Worm (Caenorhabditis elegans) whole organism, L2 larva: ENCODE measurements around the gene C07D10.6.
A peak's percentile ranks its signal among the peaks of the same experiment; 100 is the strongest.

Source experiments
- F13H6.1 ChIP-seq: sonication (generic microtip); optimal IDR thresholded peaks from 2 replicates; lab custom pipeline; 2016; ENCODE audit warnings: missing genetic modification characterization, missing compliant biosample characterization
- R02D3.7 ChIP-seq: fragments of 150-350 bp; optimal IDR thresholded peaks from 2 replicates; lab custom pipeline; 2014; ENCODE audit warnings: missing biosample characterization, missing genetic modification characterization
- Y55F3AM.14 ChIP-seq: fragments of 200-800 bp; sonication (Bioruptor generic); optimal IDR thresholded peaks from 2 replicates; lab custom pipeline; 2018; ENCODE audit warnings: mild to moderate bottlenecking, missing genetic modification characterization, missing compliant biosample characterization
- ZK546.5 ChIP-seq: sonication (generic microtip); optimal IDR thresholded peaks from 2 replicates; lab custom pipeline; 2017; ENCODE audit warnings: missing biosample characterization, missing genetic modification characterization
- alr-1 ChIP-seq: fragments of 150-350 bp; optimal IDR thresholded peaks from 2 replicates; lab custom pipeline; 2014; ENCODE audit warnings: missing biosample characterization, missing genetic modification characterization
- ama-1 ChIP-seq: fragments of 150-350 bp; optimal IDR thresholded peaks from 2 replicates; lab custom pipeline; 2018; ENCODE audit warnings: inconsistent platforms
- blmp-1 ChIP-seq: sonication (generic microtip); optimal IDR thresholded peaks from 2 replicates; lab custom pipeline; 2017; ENCODE audit warnings: missing genetic modification characterization, mild to moderate bottlenecking, missing compliant biosample characterization, antibody characterized with exemption, moderate library complexity; ENCODE audit not compliant: insufficient read depth
- ceh-16 ChIP-seq: fragments of 150-350 bp; optimal IDR thresholded peaks from 2 replicates; lab custom pipeline; 2014; ENCODE audit warnings: missing biosample characterization, missing genetic modification characterization
- ceh-82 ChIP-seq: fragments of 150-350 bp; optimal IDR thresholded peaks from 2 replicates; lab custom pipeline; 2014; ENCODE audit warnings: missing biosample characterization, missing genetic modification characterization
- crh-2 ChIP-seq: sonication (generic microtip); optimal IDR thresholded peaks from 2 replicates; lab custom pipeline; 2017; ENCODE audit warnings: missing biosample characterization, missing genetic modification characterization
- lin-11 ChIP-seq: fragments of 150-350 bp; sonication (generic microtip); optimal IDR thresholded peaks from 2 replicates; lab custom pipeline; 2014; ENCODE audit warnings: missing biosample characterization, missing genetic modification characterization, inconsistent platforms, mixed read lengths
- lin-13 ChIP-seq: fragments of 150-350 bp; optimal IDR thresholded peaks from 2 replicates; lab custom pipeline; 2014; ENCODE audit warnings: missing biosample characterization, missing genetic modification reagents, missing genetic modification characterization
- lsy-2 ChIP-seq, 2 experiments: fragments of 150-350 bp in 1 of 2; sonication (generic microtip) in 1 of 2; optimal IDR thresholded peaks; 2 replicates each; lab custom pipeline; 2014 to 2017; ENCODE audit warnings: missing biosample characterization in 2 of 2, missing genetic modification characterization in 2 of 2
- mab-5 ChIP-seq: fragments of 150-350 bp; optimal IDR thresholded peaks from 2 replicates; lab custom pipeline; 2014; ENCODE audit warnings: missing biosample characterization, missing genetic modification characterization
- mbf-1 ChIP-seq: sonication (generic microtip); optimal IDR thresholded peaks from 2 replicates; lab custom pipeline; 2017; ENCODE audit warnings: missing biosample characterization, missing genetic modification characterization
- nhr-10 ChIP-seq: sonication (generic microtip); optimal IDR thresholded peaks from 2 replicates; lab custom pipeline; 2017; ENCODE audit warnings: missing biosample characterization, missing genetic modification characterization
- nhr-12 ChIP-seq: fragments of 150-350 bp; optimal IDR thresholded peaks from 2 replicates; lab custom pipeline; 2014; ENCODE audit warnings: missing biosample characterization, missing genetic modification characterization
- nhr-129 ChIP-seq: fragments of 150-350 bp; optimal IDR thresholded peaks from 2 replicates; lab custom pipeline; 2014; ENCODE audit warnings: missing biosample characterization, missing genetic modification characterization
- nhr-21 ChIP-seq: fragments of 150-350 bp; optimal IDR thresholded peaks from 2 replicates; lab custom pipeline; 2014; ENCODE audit warnings: missing biosample characterization, missing genetic modification characterization
- nhr-237 ChIP-seq: fragments of 150-350 bp; optimal IDR thresholded peaks from 2 replicates; lab custom pipeline; 2014; ENCODE audit warnings: missing biosample characterization, missing genetic modification characterization
- nhr-25 ChIP-seq: fragments of 150-350 bp; sonication (generic microtip); optimal IDR thresholded peaks from 3 replicates; lab custom pipeline; 2014; ENCODE audit warnings: missing biosample characterization, missing genetic modification characterization
- nhr-77 ChIP-seq: fragments of 150-350 bp; optimal IDR thresholded peaks from 2 replicates; lab custom pipeline; 2014; ENCODE audit warnings: missing biosample characterization, missing genetic modification characterization
- peb-1 ChIP-seq: fragments of 150-350 bp; optimal IDR thresholded peaks from 2 replicates; lab custom pipeline; 2014; ENCODE audit warnings: missing biosample characterization, missing genetic modification characterization
- sem-4 ChIP-seq: fragments of 150-350 bp; optimal IDR thresholded peaks from 2 replicates; lab custom pipeline; 2014; ENCODE audit warnings: missing biosample characterization, missing genetic modification reagents, missing genetic modification characterization
- sma-3 ChIP-seq: sonication (generic microtip); optimal IDR thresholded peaks from 2 replicates; lab custom pipeline; 2016; ENCODE audit warnings: missing genetic modification reagents, missing genetic modification characterization, missing compliant biosample characterization
- sma-9 ChIP-seq, 2 experiments: fragments of 150-350 bp in 1 of 2; sonication (generic microtip) in 1 of 2; optimal IDR thresholded peaks; 2 replicates each; lab custom pipeline; 2014 to 2016; ENCODE audit warnings: missing genetic modification characterization in 2 of 2, mild to moderate bottlenecking in 1 of 2, missing biosample characterization in 1 of 2, missing compliant biosample characterization in 1 of 2, missing genetic modification reagents in 1 of 2, moderate library complexity in 1 of 2
- unc-39 ChIP-seq: fragments of 150-350 bp; optimal IDR thresholded peaks from 2 replicates; lab custom pipeline; 2014; ENCODE audit warnings: missing biosample characterization, missing genetic modification characterization
- unc-55 ChIP-seq: fragments of 150-350 bp; sonication (generic microtip); optimal IDR thresholded peaks from 3 replicates; lab custom pipeline; 2014; ENCODE audit warnings: missing biosample characterization, missing genetic modification reagents, missing genetic modification characterization
- zag-1 ChIP-seq: fragments of 150-350 bp; optimal IDR thresholded peaks from 2 replicates; lab custom pipeline; 2014; ENCODE audit warnings: missing biosample characterization, missing genetic modification characterization
- ztf-1 ChIP-seq: fragments of 200-800 bp; sonication (Bioruptor generic); conservative IDR thresholded peaks from 2 replicates; pipeline ENCODE4 v1.3.6; 2022; ENCODE audit warnings: missing genetic modification characterization, missing compliant biosample characterization
- ztf-11 ChIP-seq: sonication (generic microtip); optimal IDR thresholded peaks from 2 replicates; lab custom pipeline; 2017; ENCODE audit warnings: missing biosample characterization, missing genetic modification characterization
- ztf-4 ChIP-seq: fragments of 150-350 bp; optimal IDR thresholded peaks from 2 replicates; lab custom pipeline; 2014; ENCODE audit warnings: missing biosample characterization, missing genetic modification characterization

C07D10.6 gene

ce11 chrII:7411930-7412329 is 32.8 kb downstream of the C07D10.6 start, which contains the start of gene K02A2.5:
TSS of gene K02A2.5 (minus strand) at chrII:7412030.
- TF ChIP-seq ama-1 (lab: Kevin White, UChicago), result no peak
- no peak for TF ChIP-seq nhr-25 (tag; lab: Kevin White, UChicago)
- no peak for TF ChIP-seq peb-1 (tag; lab: Kevin White, UChicago)
- TF ChIP-seq lin-11 (tag; lab: Kevin White, UChicago), result no peak
- no peak for TF ChIP-seq unc-55 (GFP tag; lab: Kevin White, UChicago)
- TF ChIP-seq ZK546.5 (tag; lab: Kevin White, UChicago), result no peak
- TF ChIP-seq nhr-77 (tag; lab: Kevin White, UChicago), result no peak
- no peak for TF ChIP-seq ztf-1 (GFP tag; lab: Robert Waterston, UW)
- no peak for TF ChIP-seq F13H6.1 (tag; lab: Kevin White, UChicago)
- TF ChIP-seq ceh-82 (tag; lab: Kevin White, UChicago), result no peak
- TF ChIP-seq unc-39 (tag; lab: Kevin White, UChicago), result no peak
- TF ChIP-seq Y55F3AM.14 (GFP tag; lab: Kevin White, UChicago), result no peak
- TF ChIP-seq mab-5, result no peak
- TF ChIP-seq R02D3.7 (tag; lab: Kevin White, UChicago), result no peak
- no peak for TF ChIP-seq nhr-21 (tag; lab: Kevin White, UChicago)
- TF ChIP-seq sma-3 (GFP tag; lab: Kevin White, UChicago), result no peak
- TF ChIP-seq, all 48 proteins: peak for 0

- TF ChIP-seq sma-9 (GFP tag; optimal IDR thresholded peaks at IDR 0.05; lab: Kevin White, UChicago), result peak; percentile 56
- no peak for TF ChIP-seq sma-9 (tag; optimal IDR thresholded peaks at IDR 0.05; lab: Kevin White, UChicago)
- no peak for TF ChIP-seq unc-39 (tag; lab: Kevin White, UChicago)
- TF ChIP-seq blmp-1 (tag; lab: Kevin White, UChicago), result peak; percentile 33
- TF ChIP-seq nhr-21 (tag; lab: Kevin White, UChicago), result peak; percentile 30
- no peak for TF ChIP-seq ama-1 (lab: Kevin White, UChicago)
- peak; percentile 49 for TF ChIP-seq nhr-129
- peak; percentile 79 for TF ChIP-seq nhr-25 (tag; lab: Kevin White, UChicago)
Measured at ce11 chrII:7413275-7413674, 34.2 kb downstream of the C07D10.6 start.

- no peak for TF ChIP-seq ceh-16
- no peak for TF ChIP-seq sem-4
- no peak for TF ChIP-seq nhr-237 (tag; lab: Kevin White, UChicago)
- TF ChIP-seq nhr-25 (tag; lab: Kevin White, UChicago), result no peak
- no peak for TF ChIP-seq alr-1 (tag; lab: Kevin White, UChicago)
- no peak for TF ChIP-seq mbf-1
- no peak for TF ChIP-seq ceh-82 (tag; lab: Kevin White, UChicago)
- no peak for TF ChIP-seq ztf-11
- TF ChIP-seq lin-13 (GFP tag; lab: Kevin White, UChicago), result no peak
- TF ChIP-seq ama-1 (lab: Kevin White, UChicago), result no peak
- TF ChIP-seq unc-39 (tag; lab: Kevin White, UChicago), result no peak
- TF ChIP-seq nhr-129, result no peak
- TF ChIP-seq, all 48 proteins: peak for 0
Measured at ce11 chrII:7413764-7414163, 34.6 kb downstream of the C07D10.6 start.

- TF ChIP-seq ztf-4 (tag; lab: Kevin White, UChicago), result no peak
- no peak for TF ChIP-seq nhr-12 (tag; lab: Kevin White, UChicago)
- TF ChIP-seq nhr-129, result peak; percentile 42
- TF ChIP-seq zag-1 (tag; lab: Kevin White, UChicago), result no peak
- no peak for TF ChIP-seq nhr-10 (tag; lab: Kevin White, UChicago)
- TF ChIP-seq lsy-2 (tag; optimal IDR thresholded peaks at IDR 0.05; lab: Kevin White, UChicago), result no peak
Measured at ce11 chrII:7419563-7419962, 40.4 kb downstream of the C07D10.6 start.

- no peak for TF ChIP-seq lin-13 (GFP tag; lab: Kevin White, UChicago)
- TF ChIP-seq nhr-237 (tag; lab: Kevin White, UChicago), result no peak
- peak; percentile 44 for TF ChIP-seq nhr-129
- TF ChIP-seq lsy-2 (tag; optimal IDR thresholded peaks at IDR 0.05; lab: Kevin White, UChicago), result no peak
- TF ChIP-seq crh-2 (tag; lab: Kevin White, UChicago), result peak; percentile 28
- no peak for TF ChIP-seq unc-39 (tag; lab: Kevin White, UChicago)
Measured at ce11 chrII:7420157-7420556, 41.0 kb downstream of the C07D10.6 start.
